Worm (Caenorhabditis elegans) whole organism, L4 larva: ENCODE measurements around the gene R160.13.
"Not testable (repeated sequence)": the region's sequence is repeated elsewhere in the genome, so short reads cannot be mapped to it uniquely, and the experiment has no call there.

Experiments used
- F37D6.2 ChIP-seq: sonication (generic microtip); optimal IDR thresholded peaks from 2 replicates; lab custom pipeline; 2016; ENCODE audit warnings: mild to moderate bottlenecking, missing genetic modification characterization, missing compliant biosample characterization
- T26A8.4 ChIP-seq: fragments of 200-800 bp; sonication (Bioruptor generic); IDR thresholded peaks from 2 replicates; pipeline ENCODE4 v1.3.6; 2022; ENCODE audit warnings: missing genetic modification characterization, missing compliant biosample characterization
- Y75B8A.6 ChIP-seq: fragments of 200-800 bp; sonication (Bioruptor generic); IDR thresholded peaks from 2 replicates; pipeline ENCODE4 v1.3.6; 2022; ENCODE audit warnings: missing genetic modification reagents, missing genetic modification characterization, missing compliant biosample characterization
- ama-1 ChIP-seq: fragments of 150-350 bp; optimal IDR thresholded peaks from 2 replicates; lab custom pipeline; 2014; ENCODE audit warnings: inconsistent platforms, mixed read lengths
- ceh-20 ChIP-seq: fragments of 200-800 bp; sonication (Bioruptor generic); IDR thresholded peaks from 2 replicates; pipeline ENCODE4 v1.3.6; 2022; ENCODE audit warnings: missing genetic modification reagents, missing genetic modification characterization, missing compliant biosample characterization
- ceh-28 ChIP-seq: fragments of 150-350 bp; optimal IDR thresholded peaks from 2 replicates; lab custom pipeline; 2014; ENCODE audit warnings: missing biosample characterization, missing genetic modification reagents, missing genetic modification characterization
- ceh-44 ChIP-seq: fragments of 200-800 bp; sonication (Bioruptor generic); IDR thresholded peaks from 2 replicates; pipeline ENCODE4 v1.3.6; 2022; ENCODE audit warnings: missing genetic modification reagents, missing genetic modification characterization, missing compliant biosample characterization
- ceh-62 ChIP-seq: sonication (generic microtip); optimal IDR thresholded peaks from 2 replicates; lab custom pipeline; 2017; ENCODE audit warnings: missing biosample characterization, missing genetic modification characterization
- duxl-1 ChIP-seq: sonication (generic microtip); optimal IDR thresholded peaks from 2 replicates; lab custom pipeline; 2016; ENCODE audit warnings: mild to moderate bottlenecking, missing genetic modification characterization, moderate library complexity, missing compliant biosample characterization; ENCODE audit not compliant: poor library complexity
- gei-8 ChIP-seq: fragments of 200-800 bp; sonication (Bioruptor generic); optimal IDR thresholded peaks from 2 replicates; lab custom pipeline; 2018; ENCODE audit warnings: mild to moderate bottlenecking, missing genetic modification characterization, missing compliant biosample characterization
- hif-1 ChIP-seq, 2 experiments: sonication (generic microtip); optimal IDR thresholded peaks; 2 replicates each; lab custom pipeline; 2016 to 2017; ENCODE audit warnings: missing compliant biosample characterization in 2 of 2, missing genetic modification characterization in 2 of 2, missing genetic modification reagents in 2 of 2, missing genotype in 2 of 2, mild to moderate bottlenecking in 1 of 2
- hlh-30 ChIP-seq: sonication (generic microtip); optimal IDR thresholded peaks from 2 replicates; lab custom pipeline; 2017; ENCODE audit warnings: antibody characterized with exemption, mild to moderate bottlenecking, missing genetic modification characterization, missing compliant biosample characterization; ENCODE audit not compliant: insufficient read depth
- jun-1 ChIP-seq: fragments of 150-350 bp; optimal IDR thresholded peaks from 2 replicates; lab custom pipeline; 2014; ENCODE audit warnings: missing biosample characterization, missing genetic modification reagents, missing genetic modification characterization
- lin-39 ChIP-seq: fragments of 150-350 bp; optimal IDR thresholded peaks from 2 replicates; lab custom pipeline; 2014; ENCODE audit warnings: missing biosample characterization, missing genetic modification reagents, missing genetic modification characterization
- lir-3 ChIP-seq: sonication (generic microtip); optimal IDR thresholded peaks from 2 replicates; lab custom pipeline; 2016; ENCODE audit warnings: mild to moderate bottlenecking, missing genetic modification characterization, missing compliant biosample characterization
- lsy-2 ChIP-seq, 2 experiments: fragments of 150-350 bp in 1 of 2; sonication (generic microtip) in 1 of 2; optimal IDR thresholded peaks; 2 replicates each; lab custom pipeline; 2014 to 2017; ENCODE audit warnings: missing biosample characterization in 2 of 2, missing genetic modification characterization in 2 of 2
- madf-5 ChIP-seq, 2 experiments: fragments of 200-800 bp; sonication (Bioruptor generic); IDR thresholded peaks; 2 replicates each; pipeline ENCODE4 v1.3.6; 2022; ENCODE audit warnings: missing compliant biosample characterization in 2 of 2, missing genetic modification characterization in 2 of 2
- mdt-29 ChIP-seq: fragments of 200-800 bp; sonication (Bioruptor generic); IDR thresholded peaks from 2 replicates; pipeline ENCODE4 v1.3.6; 2022; ENCODE audit warnings: missing genetic modification reagents, missing genetic modification characterization, missing compliant biosample characterization
- mes-2 ChIP-seq: sonication (generic microtip); optimal IDR thresholded peaks from 2 replicates; lab custom pipeline; 2016; ENCODE audit warnings: missing genotype, mild to moderate bottlenecking, missing genetic modification characterization, missing compliant biosample characterization; ENCODE audit not compliant: poor library complexity, severe bottlenecking
- nhr-25 ChIP-seq: sonication (generic microtip); optimal IDR thresholded peaks from 2 replicates; lab custom pipeline; 2017; ENCODE audit warnings: missing genetic modification characterization, mild to moderate bottlenecking, missing compliant biosample characterization, antibody characterized with exemption, moderate library complexity, borderline replicate concordance; ENCODE audit not compliant: insufficient read depth
- pqm-1 ChIP-seq: sonication (generic microtip); optimal IDR thresholded peaks from 2 replicates; lab custom pipeline; 2017; ENCODE audit warnings: missing biosample characterization, missing genetic modification characterization
- skn-1 ChIP-seq: fragments of 150-350 bp; optimal IDR thresholded peaks from 2 replicates; lab custom pipeline; 2014; ENCODE audit warnings: missing biosample characterization, missing genetic modification characterization
- snpc-1.2 ChIP-seq: fragments of 200-800 bp; sonication (Bioruptor generic); IDR thresholded peaks from 2 replicates; pipeline ENCODE4 v1.3.6; 2022; ENCODE audit warnings: missing genetic modification reagents, missing genetic modification characterization, missing compliant biosample characterization
- snpc-4 ChIP-seq: fragments of 150-350 bp; optimal IDR thresholded peaks from 2 replicates; lab custom pipeline; 2014; ENCODE audit warnings: missing biosample characterization, missing genetic modification characterization
- spr-3 ChIP-seq: fragments of 200-800 bp; sonication (Bioruptor generic); optimal IDR thresholded peaks from 2 replicates; lab custom pipeline; 2018; ENCODE audit warnings: mild to moderate bottlenecking, missing genetic modification characterization, missing compliant biosample characterization
- tra-1 ChIP-seq: fragments of 200-800 bp; sonication (Bioruptor generic); IDR thresholded peaks from 2 replicates; pipeline ENCODE4 v1.3.6; 2022; ENCODE audit warnings: missing genetic modification reagents, missing genetic modification characterization, missing compliant biosample characterization
- unc-39 ChIP-seq: sonication (generic microtip); optimal IDR thresholded peaks from 2 replicates; lab custom pipeline; 2017; ENCODE audit warnings: missing biosample characterization, missing genetic modification characterization
- vab-7 ChIP-seq: fragments of 200-800 bp; sonication (Bioruptor generic); IDR thresholded peaks from 2 replicates; pipeline ENCODE4 v1.3.6; 2022; ENCODE audit warnings: missing genetic modification reagents, missing genetic modification characterization, missing compliant biosample characterization
- zfp-3 ChIP-seq: fragments of 200-800 bp; sonication (Bioruptor generic); conservative IDR thresholded peaks from 2 replicates; pipeline ENCODE4 v1.3.6; 2022; ENCODE audit warnings: missing genetic modification reagents, missing genetic modification characterization, missing compliant biosample characterization
- zip-11 ChIP-seq: fragments of 200-800 bp; sonication (Bioruptor generic); IDR thresholded peaks from 2 replicates; pipeline ENCODE4 v1.3.6; 2022; ENCODE audit warnings: missing genetic modification characterization, missing compliant biosample characterization
- ztf-11 ChIP-seq: fragments of 150-350 bp; optimal IDR thresholded peaks from 2 replicates; lab custom pipeline; 2014; ENCODE audit warnings: missing biosample characterization, missing genetic modification characterization
- ztf-7 ChIP-seq: fragments of 150-350 bp; optimal IDR thresholded peaks from 2 replicates; lab custom pipeline; 2014; ENCODE audit warnings: missing biosample characterization, missing genetic modification characterization

Gene R160.13

DNA sequence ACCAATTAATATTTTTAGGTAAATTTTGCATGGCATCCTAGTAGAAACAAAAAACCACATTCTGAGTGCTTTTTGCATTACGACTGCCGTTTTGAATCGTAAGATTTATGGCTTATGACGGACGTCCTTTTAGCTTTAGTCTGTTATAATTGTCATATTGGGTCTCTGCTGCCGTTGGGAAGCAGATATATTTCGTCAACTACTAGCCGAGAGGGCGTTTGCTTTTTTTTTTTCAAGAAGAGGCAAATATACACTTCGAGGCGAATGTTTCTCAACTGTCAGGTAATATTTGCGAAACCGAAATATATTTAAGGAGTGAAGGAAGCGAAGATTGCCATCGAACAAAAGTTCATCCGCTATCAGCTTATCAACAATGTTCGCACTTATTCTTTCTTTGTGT, 27.4 kb downstream of the R160.13 start, which contains the start of gene F14H12.3:
Gene F14H12.3 (plus strand): TSS at position 301 of the 400 bp plus-strand sequence.
- TF ChIP-seq vab-7 (GFP tag; lab: Robert Waterston, UW) (no peak), nhr-25 (tag; lab: Kevin White, UChicago) (no peak), madf-5 (GFP tag; IDR thresholded peaks at IDR 0.05; lab: Robert Waterston, UW) (no peak), skn-1 (tag; lab: Kevin White, UChicago) (no peak), ceh-44 (GFP tag; lab: Robert Waterston, UW) (no peak), spr-3 (GFP tag; lab: Kevin White, UChicago) (no peak), gei-8 (GFP tag; lab: Kevin White, UChicago) (no peak), unc-39 (no peak), lsy-2 (tag; optimal IDR thresholded peaks at IDR 0.05; lab: Kevin White, UChicago) (no peak), duxl-1 (no peak)

DNA sequence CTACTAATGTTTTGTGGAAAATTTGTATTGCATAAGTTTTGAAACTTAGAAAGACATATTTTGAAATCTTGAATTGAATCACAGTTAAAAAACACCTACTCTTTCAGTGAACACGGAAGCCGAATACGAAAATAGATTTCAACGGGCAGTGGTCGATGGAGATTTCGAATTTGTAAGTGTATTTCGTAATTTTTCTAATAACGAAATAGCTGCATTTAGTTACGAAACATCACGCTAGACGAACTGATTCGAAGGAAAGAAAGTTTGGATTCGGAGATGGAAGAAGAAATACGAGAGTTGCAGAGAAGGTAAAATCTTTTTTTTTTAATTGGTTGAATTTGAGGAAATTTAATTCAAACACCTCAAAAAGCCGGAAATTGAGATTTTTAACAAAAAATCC, 28.6 kb downstream of the R160.13 start:
- no peak for TF ChIP-seq jun-1 (tag; lab: Kevin White, UChicago)
- TF ChIP-seq tra-1 (GFP tag; lab: Robert Waterston, UW), result no peak
- no peak for TF ChIP-seq ceh-20
- no peak for TF ChIP-seq ztf-7
- no peak for TF ChIP-seq zip-11 (GFP tag; lab: Robert Waterston, UW)
- no peak for TF ChIP-seq F37D6.2 (tag; lab: Kevin White, UChicago)
- TF ChIP-seq zfp-3, result no peak
- TF ChIP-seq ceh-62 (tag; lab: Kevin White, UChicago), result no peak
- TF ChIP-seq lin-39 (tag; lab: Kevin White, UChicago), result no peak
- TF ChIP-seq mdt-29, result no peak
- no peak for TF ChIP-seq ceh-28 (tag; lab: Kevin White, UChicago)
- no peak for TF ChIP-seq ama-1 (lab: Kevin White, UChicago)
- TF ChIP-seq hif-1 (tag; optimal IDR thresholded peaks at IDR 0.05; lab: Kevin White, UChicago), result no peak
- no peak for TF ChIP-seq hlh-30 (tag; lab: Kevin White, UChicago)
- TF ChIP-seq pqm-1 (tag; lab: Kevin White, UChicago), result no peak
- no peak for TF ChIP-seq T26A8.4 (GFP tag; lab: Robert Waterston, UW)

DNA sequence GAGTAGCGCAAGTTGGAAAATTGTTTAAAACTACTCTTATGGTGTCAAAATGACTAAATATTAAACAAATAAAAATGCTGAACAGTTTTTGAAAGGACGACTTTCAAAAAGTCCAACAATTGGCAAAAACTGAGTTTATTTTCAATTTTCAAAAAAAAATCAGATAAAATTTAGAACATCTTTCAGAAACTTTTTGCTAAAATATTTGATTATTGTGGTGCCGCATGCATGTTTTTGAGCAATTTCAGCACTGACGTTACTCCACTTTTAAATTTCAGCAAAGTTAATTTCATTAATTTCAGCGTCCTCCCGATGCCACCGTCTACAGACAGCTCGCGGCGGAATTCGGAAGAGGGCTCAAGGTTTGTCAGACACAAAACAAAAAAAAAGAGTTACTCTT, 32.0 kb downstream of the R160.13 start, which contains the start of gene cst-1:
Gene cst-1 (plus strand): TSS at position 301 of the 400 bp plus-strand sequence.
- TF ChIP-seq snpc-4 (tag; lab: Kevin White, UChicago); mes-2 (tag; lab: Kevin White, UChicago); Y75B8A.6: not testable (repeated sequence)

ce11 chrX:4335950-4336349, 35.4 kb downstream of the R160.13 start, which contains the start of gene cst-2:
TSS of gene cst-2 (minus strand) at chrX:4336050.
- not testable (repeated sequence) for TF ChIP-seq snpc-1.2 (GFP tag; lab: Robert Waterston, UW); tra-1 (GFP tag; lab: Robert Waterston, UW); zfp-3

- not testable (repeated sequence) for TF ChIP-seq zip-11 (GFP tag; lab: Robert Waterston, UW); ztf-11 (tag; lab: Kevin White, UChicago); lir-3 (tag; lab: Kevin White, UChicago)
These were observed 39.0 kb downstream of the R160.13 start, which contains the start of gene C24A8.6 for ce11 chrX:4332305-4332704. TSS of gene C24A8.6 (minus strand) at chrX:4332405.
